Fruit fly (Drosophila melanogaster) whole organism, embryonic: Measurements from ENCODE around the gene CG15534.
A peak's percentile ranks its signal among the peaks of the same experiment; 100 is the strongest.

Experiments used
- Atf6 ChIP-seq: fragments of 200-800 bp; sonication (Bioruptor generic); IDR thresholded peaks from 2 replicates; pipeline ENCODE4 v1.3.6; 2022; ENCODE audit warnings: missing biosample characterization, missing genetic modification characterization
- CG10431 ChIP-seq: fragments of 200-800 bp; sonication (Bioruptor generic); optimal IDR thresholded peaks from 3 replicates; lab custom pipeline; 2018; ENCODE audit warnings: missing biosample characterization, mild to moderate bottlenecking, missing genetic modification characterization
- CG10543 ChIP-seq: fragments of 200-800 bp; sonication (Bioruptor generic); optimal IDR thresholded peaks from 3 replicates; lab custom pipeline; 2017; ENCODE audit warnings: missing biosample characterization, mild to moderate bottlenecking, missing genetic modification characterization, moderate library complexity
- CG11504 ChIP-seq: fragments of 200-800 bp; sonication (Bioruptor generic); optimal IDR thresholded peaks from 3 replicates; lab custom pipeline; 2019; ENCODE audit warnings: missing biosample characterization, mild to moderate bottlenecking, missing genetic modification characterization, moderate library complexity
- CG12391 ChIP-seq: fragments of 200-800 bp; sonication (Bioruptor generic); optimal IDR thresholded peaks from 3 replicates; lab custom pipeline; 2018; ENCODE audit warnings: missing biosample characterization, mild to moderate bottlenecking, missing genetic modification characterization, moderate library complexity
- CG12744 ChIP-seq: fragments of 200-800 bp; sonication (Bioruptor generic); optimal IDR thresholded peaks from 2 replicates; lab custom pipeline; 2016; ENCODE audit warnings: missing biosample characterization, missing genetic modification characterization
- CG12769 ChIP-seq: fragments of 200-800 bp; sonication (Bioruptor generic); optimal IDR thresholded peaks from 2 replicates; lab custom pipeline; 2019; ENCODE audit warnings: missing biosample characterization, mild to moderate bottlenecking, missing genetic modification characterization, moderate library complexity
- CG13894 ChIP-seq: fragments of 200-800 bp; sonication (Bioruptor generic); optimal IDR thresholded peaks from 3 replicates; lab custom pipeline; 2018; ENCODE audit warnings: missing biosample characterization, mild to moderate bottlenecking, missing genetic modification characterization, moderate library complexity
- CG15011 ChIP-seq: fragments of 200-800 bp; sonication (Bioruptor generic); optimal IDR thresholded peaks from 3 replicates; lab custom pipeline; 2018; ENCODE audit warnings: missing biosample characterization, mild to moderate bottlenecking, missing genetic modification characterization
- CG15269 ChIP-seq: fragments of 200-800 bp; sonication (Bioruptor generic); optimal IDR thresholded peaks from 2 replicates; lab custom pipeline; 2018; ENCODE audit warnings: missing biosample characterization, mild to moderate bottlenecking, missing genetic modification characterization, moderate library complexity
- CG1603 ChIP-seq: fragments of 200-800 bp; sonication (Bioruptor generic); optimal IDR thresholded peaks from 2 replicates; lab custom pipeline; 2019; ENCODE audit warnings: missing biosample characterization, mild to moderate bottlenecking, missing genetic modification characterization, moderate library complexity
- CG1832 ChIP-seq: fragments of 200-800 bp; sonication (Bioruptor generic); optimal IDR thresholded peaks from 2 replicates; lab custom pipeline; 2017; ENCODE audit warnings: missing biosample characterization, mild to moderate bottlenecking, missing genetic modification characterization, inconsistent platforms
- CG18619 ChIP-seq: fragments of 200-800 bp; sonication (Bioruptor generic); optimal IDR thresholded peaks from 3 replicates; lab custom pipeline; 2017; ENCODE audit warnings: missing biosample characterization, mild to moderate bottlenecking, missing genetic modification characterization
- CG2120 ChIP-seq: fragments of 200-800 bp; sonication (Bioruptor generic); optimal IDR thresholded peaks from 3 replicates; lab custom pipeline; 2016; ENCODE audit warnings: missing biosample characterization, missing genetic modification characterization
- CG3281 ChIP-seq: fragments of 200-800 bp; sonication (Bioruptor generic); optimal IDR thresholded peaks from 3 replicates; lab custom pipeline; 2017; ENCODE audit warnings: missing biosample characterization, mild to moderate bottlenecking, missing genetic modification characterization
- CG5180 ChIP-seq: fragments of 200-800 bp; sonication (Bioruptor generic); optimal IDR thresholded peaks from 3 replicates; lab custom pipeline; 2017; ENCODE audit warnings: missing biosample characterization, missing genetic modification characterization, mild to moderate bottlenecking, moderate library complexity, missing genetic modification reagents
- CG7839 ChIP-seq: fragments of 200-800 bp; sonication (Bioruptor generic); optimal IDR thresholded peaks from 3 replicates; lab custom pipeline; 2018; ENCODE audit warnings: missing biosample characterization, mild to moderate bottlenecking, missing genetic modification characterization, moderate library complexity
- CG8281 ChIP-seq: fragments of 200-800 bp; sonication (Bioruptor generic); optimal IDR thresholded peaks from 2 replicates; lab custom pipeline; 2018; ENCODE audit warnings: missing biosample characterization, mild to moderate bottlenecking, missing genetic modification characterization, moderate library complexity
- D19B ChIP-seq: fragments of 200-800 bp; sonication (Bioruptor generic); optimal IDR thresholded peaks from 2 replicates; lab custom pipeline; 2017; ENCODE audit warnings: missing biosample characterization, mild to moderate bottlenecking, missing genetic modification characterization
- Deaf1 ChIP-seq: fragments of 200-800 bp; optimal IDR thresholded peaks from 3 replicates; lab custom pipeline; 2019; ENCODE audit warnings: missing biosample characterization, mild to moderate bottlenecking, missing genetic modification characterization, moderate library complexity
- Drgx ChIP-seq: fragments of 200-800 bp; sonication (Bioruptor generic); IDR thresholded peaks from 2 replicates; pipeline ENCODE4 v1.3.6; 2022; ENCODE audit warnings: missing biosample characterization, missing genetic modification characterization
- H2.0 ChIP-seq: fragments of 200-800 bp; sonication (Bioruptor generic); IDR thresholded peaks from 2 replicates; pipeline ENCODE4 v1.3.6; 2022; ENCODE audit warnings: missing biosample characterization, missing genetic modification characterization
- Hr3 ChIP-seq: fragments of 200-800 bp; sonication (Bioruptor generic); optimal IDR thresholded peaks from 3 replicates; lab custom pipeline; 2016; ENCODE audit warnings: missing biosample characterization, missing genetic modification characterization
- Jarid2 ChIP-seq: fragments of 200-800 bp; sonication (Bioruptor generic); optimal IDR thresholded peaks from 3 replicates; lab custom pipeline; 2017; ENCODE audit warnings: mild to moderate bottlenecking, missing biosample characterization, missing genetic modification reagents, missing genetic modification characterization
- Med ChIP-seq: fragments of 200-800 bp; sonication (Bioruptor generic); peaks from one replicate; lab custom pipeline; 2016; ENCODE audit warnings: missing biosample characterization, missing genetic modification characterization, mild to moderate bottlenecking, inconsistent platforms, moderate library complexity
- Meics ChIP-seq: fragments of 200-800 bp; sonication (Bioruptor generic); optimal IDR thresholded peaks from 2 replicates; lab custom pipeline; 2017; ENCODE audit warnings: missing biosample characterization, mild to moderate bottlenecking, missing genetic modification characterization
- Nf-YC ChIP-seq: fragments of 200-800 bp; optimal IDR thresholded peaks from 3 replicates; lab custom pipeline; 2019; ENCODE audit warnings: missing biosample characterization, mild to moderate bottlenecking, missing genetic modification characterization, moderate library complexity
- Rfx ChIP-seq: fragments of 200-800 bp; sonication (Bioruptor generic); IDR thresholded peaks from 2 replicates; pipeline ENCODE4 v1.3.6; 2022; ENCODE audit warnings: missing biosample characterization, missing genetic modification characterization
- Sox100B ChIP-seq: fragments of 200-800 bp; sonication (Bioruptor generic); optimal IDR thresholded peaks from 3 replicates; lab custom pipeline; 2018; ENCODE audit warnings: missing biosample characterization, mild to moderate bottlenecking, missing genetic modification characterization
- Sox102F ChIP-seq: fragments of 200-800 bp; sonication (Bioruptor generic); optimal IDR thresholded peaks from 2 replicates; lab custom pipeline; 2018; ENCODE audit warnings: missing biosample characterization, mild to moderate bottlenecking, missing genetic modification characterization, moderate library complexity
- TFAM ChIP-seq: fragments of 200-800 bp; sonication (Bioruptor generic); optimal IDR thresholded peaks from 2 replicates; lab custom pipeline; 2017; ENCODE audit warnings: missing biosample characterization, missing genetic modification characterization, inconsistent platforms
- Xrp1 ChIP-seq: fragments of 200-800 bp; sonication (Bioruptor generic); IDR thresholded peaks from 2 replicates; pipeline ENCODE4 v1.3.6; 2022; ENCODE audit warnings: missing biosample characterization, missing genetic modification characterization
- bigmax ChIP-seq: fragments of 200-800 bp; sonication (Bioruptor generic); optimal IDR thresholded peaks from 2 replicates; lab custom pipeline; 2018; ENCODE audit warnings: missing biosample characterization, mild to moderate bottlenecking, missing genetic modification characterization
- bsh ChIP-seq, 2 experiments: fragments of 200-800 bp; sonication (Bioruptor generic); optimal IDR thresholded peaks; 2 replicates each; lab custom pipeline; 2017 to 2018; ENCODE audit warnings: mild to moderate bottlenecking in 2 of 2, missing biosample characterization in 2 of 2, missing genetic modification characterization in 2 of 2, moderate library complexity in 1 of 2
- dysf ChIP-seq: fragments of 200-800 bp; sonication (Bioruptor generic); IDR thresholded peaks from 3 replicates; pipeline ENCODE4 v1.3.6; 2022; ENCODE audit warnings: missing biosample characterization, missing genetic modification characterization
- eve ChIP-seq, 2 experiments: fragments of >200 bp; optimal IDR thresholded peaks; 2 replicates each; lab custom pipeline; 2017; ENCODE audit warnings: missing biosample characterization in 2 of 2, missing genetic modification characterization in 2 of 2
- ewg ChIP-seq: fragments of 200-800 bp; sonication (Bioruptor generic); optimal IDR thresholded peaks from 3 replicates; lab custom pipeline; 2017; ENCODE audit warnings: mild to moderate bottlenecking, missing biosample characterization, missing genetic modification reagents, missing genetic modification characterization
- fd96Cb ChIP-seq: fragments of 200-800 bp; sonication (Bioruptor generic); optimal IDR thresholded peaks from 2 replicates; lab custom pipeline; 2018; ENCODE audit warnings: missing biosample characterization, mild to moderate bottlenecking, missing genetic modification characterization, moderate library complexity
- kah ChIP-seq: fragments of 200-800 bp; sonication (Bioruptor generic); optimal IDR thresholded peaks from 2 replicates; lab custom pipeline; 2018; ENCODE audit warnings: missing biosample characterization, mild to moderate bottlenecking, missing genetic modification characterization
- nom ChIP-seq: fragments of 200-800 bp; sonication (Bioruptor generic); optimal IDR thresholded peaks from 2 replicates; lab custom pipeline; 2017; ENCODE audit warnings: missing biosample characterization, missing genetic modification characterization, mild to moderate bottlenecking, moderate library complexity, missing genetic modification reagents
- ranshi ChIP-seq: fragments of 200-800 bp; sonication (Bioruptor generic); IDR thresholded peaks from 2 replicates; pipeline ENCODE4 v1.3.6; 2022; ENCODE audit warnings: missing biosample characterization, missing genetic modification characterization
- slou ChIP-seq: fragments of 200-800 bp; sonication (Bioruptor generic); optimal IDR thresholded peaks from 3 replicates; lab custom pipeline; 2016; ENCODE audit warnings: missing biosample characterization, missing genetic modification characterization
- tll ChIP-seq, 2 experiments: fragments of 200-800 bp in 1 of 2; fragments of >200 bp in 1 of 2; sonication (Bioruptor generic) in 1 of 2; optimal IDR thresholded peaks; 2 replicates each; lab custom pipeline; 2017 to 2019; ENCODE audit warnings: missing biosample characterization in 2 of 2, missing genetic modification characterization in 2 of 2, mild to moderate bottlenecking in 1 of 2, moderate library complexity in 1 of 2
- trem ChIP-seq: fragments of 200-800 bp; optimal IDR thresholded peaks from 3 replicates; lab custom pipeline; 2019; ENCODE audit warnings: missing biosample characterization, mild to moderate bottlenecking, missing genetic modification characterization, moderate library complexity
- z ChIP-seq: fragments of 200-800 bp; sonication (Bioruptor generic); IDR thresholded peaks from 3 replicates; pipeline ENCODE4 v1.3.6; 2022; ENCODE audit warnings: missing biosample characterization, missing genetic modification characterization

CG15534 gene

DNA sequence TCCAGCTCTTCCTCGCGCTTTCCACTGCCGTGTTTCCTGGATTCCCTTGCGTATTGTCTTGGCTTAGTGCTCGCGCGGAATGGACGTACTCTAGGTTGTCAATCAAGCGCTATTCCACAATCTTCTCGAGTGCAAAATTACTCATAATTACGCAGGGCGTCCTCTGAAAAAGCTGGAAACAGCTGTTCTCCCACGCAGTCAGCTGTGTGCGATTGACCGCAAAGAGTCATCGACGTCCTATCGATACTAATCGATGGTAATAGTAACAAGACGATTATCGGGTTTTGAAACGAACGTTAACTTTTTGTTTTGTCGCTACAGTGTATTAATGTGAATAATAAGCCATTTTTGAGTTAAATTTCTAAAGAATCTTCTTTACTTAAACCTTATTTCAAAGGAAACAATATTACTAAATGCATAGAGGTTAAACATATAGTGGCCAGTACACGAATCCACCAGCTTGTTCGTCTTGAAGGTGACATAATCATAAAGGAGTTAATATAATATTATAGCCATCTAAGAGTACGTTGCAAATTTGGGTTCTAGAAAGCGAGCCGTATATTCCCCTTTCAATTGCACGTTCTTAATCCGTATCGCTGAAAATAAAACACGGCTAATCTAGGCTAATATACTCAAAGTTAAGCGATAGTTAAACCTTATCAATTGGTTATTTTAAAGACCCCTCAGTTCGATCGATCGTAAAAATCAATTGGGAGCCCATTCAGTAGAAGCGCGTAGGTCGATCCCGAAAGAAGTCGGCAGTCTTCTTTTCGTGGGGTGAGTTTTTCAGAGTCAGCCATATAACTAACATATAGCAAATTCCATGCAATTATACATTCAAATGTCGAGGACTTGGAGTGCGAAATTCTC lies 27.4 kb downstream of the CG15534 start, which contains the start of the genes CG2224 and CDase (continued):
- TF ChIP-seq CG1603 (tag; lab: Kevin White, UChicago) (peak; percentile 57), Meics (GFP tag; lab: Kevin White, UChicago) (no peak), TFAM (no peak)
- TF ChIP-seq, all 482 proteins: peak for 63

- TF ChIP-seq CG8281 (tag; lab: Kevin White, UChicago) (peak; percentile 92), Jarid2 (GFP tag; lab: Kevin White, UChicago) (peak; percentile 48), Rfx (GFP tag; lab: Robert Waterston, UW) (0 out of 2 replicates have a peak, but pooled peaks have one; percentile 7), Atf6 (GFP tag; lab: Robert Waterston, UW) (no peak), CG12769 (tag; lab: Kevin White, UChicago) (peak; percentile 58), CG18619 (GFP tag; lab: Kevin White, UChicago) (no peak), trem (no peak), z (GFP tag; lab: Robert Waterston, UW) (peak; percentile 70; the same call in 2 of the 3 replicates), Nf-YC (tag; lab: Kevin White, UChicago) (no peak), Med (peak; percentile 73), eve (GFP tag; optimal IDR thresholded peaks at IDR 0.05; lab: Kevin White, UChicago) (no peak), fd96Cb (tag; lab: Kevin White, UChicago) (no peak), D19B (peak; percentile 24), CG10543 (GFP tag; lab: Kevin White, UChicago) (peak; percentile 43), Xrp1 (no peak), Deaf1 (tag; lab: Kevin White, UChicago) (peak; percentile 97), ewg (GFP tag; lab: Kevin White, UChicago) (no peak), slou (no peak), CG5180 (peak; percentile 99), Hr3 (GFP tag; lab: Kevin White, UChicago) (no peak), CG1832 (GFP tag; lab: Kevin White, UChicago) (no peak), CG15269 (peak; percentile 45), kah (GFP tag; lab: Kevin White, UChicago) (no peak), CG13894 (peak; percentile 52)
Observed at dm6 chr3R:30460187-30460586, 28.3 kb downstream of the CG15534 start.

DNA sequence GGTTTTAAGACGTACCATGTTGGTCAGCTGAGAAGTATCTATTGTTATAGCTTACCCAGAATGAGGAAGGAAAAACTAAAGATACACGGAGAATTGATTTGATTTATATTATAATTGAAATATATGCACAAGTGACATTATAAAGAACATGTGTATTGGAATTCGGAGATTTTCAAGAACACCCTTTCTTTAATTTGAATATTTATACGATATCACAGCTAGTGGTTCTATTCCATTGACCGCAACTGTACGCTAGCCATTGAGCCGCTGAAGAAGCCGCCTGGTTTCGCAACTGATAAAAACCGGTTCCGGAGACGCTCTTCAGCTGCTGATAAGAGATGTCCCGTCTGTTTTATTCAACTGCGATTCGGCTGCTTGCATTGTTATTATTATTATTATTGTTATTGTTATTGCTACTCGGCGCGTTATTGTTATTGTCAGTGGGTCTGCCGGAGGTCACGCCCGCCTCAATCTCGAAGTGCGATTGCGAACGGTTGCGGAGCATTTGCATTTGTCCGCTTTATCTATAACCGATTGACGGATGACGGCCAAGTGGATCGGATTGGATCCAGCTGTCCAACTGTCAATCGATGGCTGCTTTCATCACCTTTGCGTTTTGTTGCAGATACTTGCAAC lies 29.9 kb downstream of the CG15534 start:
- TF ChIP-seq bsh (GFP tag; optimal IDR thresholded peaks at IDR 0.05; lab: Kevin White, UChicago) (peak in 1 of 2 experiments; percentile 20), CG11504 (tag; lab: Kevin White, UChicago) (peak; percentile 59), Sox102F (GFP tag; lab: Kevin White, UChicago) (peak; percentile 41), nom (GFP tag; lab: Kevin White, UChicago) (peak; percentile 21), Drgx (GFP tag; lab: Robert Waterston, UW) (peak; percentile 51; the same call in 1 of the 2 replicates), H2.0 (GFP tag; lab: Robert Waterston, UW) (0 out of 2 replicates have a peak, but pooled peaks have one; percentile 41), CG3281 (GFP tag; lab: Kevin White, UChicago) (peak; percentile 16), ranshi (peak; percentile 31; the same call in 1 of the 2 replicates), bigmax (GFP tag; lab: Kevin White, UChicago) (no peak), CG7839 (tag; lab: Kevin White, UChicago) (peak; percentile 58), CG12391 (peak; percentile 43), CG10431 (GFP tag; lab: Kevin White, UChicago) (no peak), Sox100B (GFP tag; lab: Kevin White, UChicago) (peak; percentile 35), CG2120 (peak; percentile 23), dysf (peak; percentile 57; the same call in 1 of the 3 replicates), CG12744 (GFP tag; lab: Kevin White, UChicago) (no peak), CG15011 (peak; percentile 1), tll (GFP tag; optimal IDR thresholded peaks at IDR 0.05; lab: Kevin White, UChicago) (no peak)
